Fruit fly (Drosophila melanogaster) whole organism, embryonic: Measurements from ENCODE around the gene PGAP2.

Experiments
- Atf6 ChIP-seq: fragments of 200-800 bp; sonication (Bioruptor generic); IDR thresholded peaks from 2 replicates; pipeline ENCODE4 v1.3.6; 2022; ENCODE audit warnings: missing biosample characterization, missing genetic modification characterization
- C15 ChIP-seq: fragments of 200-800 bp; sonication (Bioruptor generic); IDR thresholded peaks from 3 replicates; pipeline ENCODE4 v1.3.6; 2022; ENCODE audit warnings: missing biosample characterization, missing genetic modification characterization
- CG10366 ChIP-seq: fragments of 200-800 bp; sonication (Bioruptor generic); IDR thresholded peaks from 2 replicates; pipeline ENCODE4 v1.3.6; 2022; ENCODE audit warnings: missing biosample characterization, missing genetic modification characterization
- CG10959 ChIP-seq: fragments of 200-800 bp; sonication (Bioruptor generic); IDR thresholded peaks from 2 replicates; pipeline ENCODE4 v1.3.6; 2022; ENCODE audit warnings: missing biosample characterization, missing genetic modification characterization
- CG12104 ChIP-seq: fragments of 200-800 bp; sonication (Bioruptor generic); optimal IDR thresholded peaks from 3 replicates; lab custom pipeline; 2016; ENCODE audit warnings: missing biosample characterization, missing genetic modification characterization
- CG14014 ChIP-seq: fragments of 200-800 bp; sonication (Bioruptor generic); IDR thresholded peaks from 2 replicates; pipeline ENCODE4 v1.3.6; 2022; ENCODE audit warnings: missing biosample characterization, missing genetic modification characterization
- CG14965 ChIP-seq: fragments of 200-800 bp; sonication (Bioruptor generic); optimal IDR thresholded peaks from 2 replicates; lab custom pipeline; 2016; ENCODE audit warnings: missing biosample characterization, missing genetic modification characterization, borderline replicate concordance
- CG15011 ChIP-seq: fragments of 200-800 bp; sonication (Bioruptor generic); optimal IDR thresholded peaks from 3 replicates; lab custom pipeline; 2018; ENCODE audit warnings: missing biosample characterization, mild to moderate bottlenecking, missing genetic modification characterization
- CG1603 ChIP-seq: fragments of 200-800 bp; sonication (Bioruptor generic); optimal IDR thresholded peaks from 2 replicates; lab custom pipeline; 2019; ENCODE audit warnings: missing biosample characterization, mild to moderate bottlenecking, missing genetic modification characterization, moderate library complexity
- CG16813 ChIP-seq: fragments of 200-800 bp; sonication (Bioruptor generic); IDR thresholded peaks from 3 replicates; pipeline ENCODE4 v1.3.6; 2022; ENCODE audit warnings: missing biosample characterization, missing genetic modification characterization; ENCODE audit not compliant: partially characterized antibody
- CG18476 ChIP-seq: fragments of 200-800 bp; sonication (Bioruptor generic); optimal IDR thresholded peaks from 2 replicates; lab custom pipeline; 2016; ENCODE audit warnings: missing biosample characterization, mild to moderate bottlenecking, missing genetic modification characterization
- CG2120 ChIP-seq: fragments of 200-800 bp; sonication (Bioruptor generic); optimal IDR thresholded peaks from 3 replicates; lab custom pipeline; 2016; ENCODE audit warnings: missing biosample characterization, missing genetic modification characterization
- CG30403 ChIP-seq: fragments of 200-800 bp; sonication (Bioruptor generic); optimal IDR thresholded peaks from 3 replicates; lab custom pipeline; 2016; ENCODE audit warnings: missing biosample characterization, missing genetic modification characterization
- CG34376 ChIP-seq: fragments of 200-800 bp; sonication (Bioruptor generic); optimal IDR thresholded peaks from 2 replicates; lab custom pipeline; 2018; ENCODE audit warnings: missing biosample characterization, mild to moderate bottlenecking, missing genetic modification characterization
- CG3995 ChIP-seq: fragments of 200-800 bp; sonication (Bioruptor generic); optimal IDR thresholded peaks from 3 replicates; lab custom pipeline; 2016; ENCODE audit warnings: missing biosample characterization, missing genetic modification characterization
- CG4730 ChIP-seq: fragments of 200-800 bp; sonication (Bioruptor generic); IDR thresholded peaks from 2 replicates; pipeline ENCODE4 v1.3.6; 2022; ENCODE audit warnings: missing biosample characterization, missing genetic modification characterization
- CG6175 ChIP-seq: fragments of 200-800 bp; sonication (Bioruptor generic); IDR thresholded peaks from 3 replicates; pipeline ENCODE4 v1.3.6; 2022; ENCODE audit warnings: missing biosample characterization, missing genetic modification characterization
- CG6683 ChIP-seq: fragments of 200-800 bp; sonication (Bioruptor generic); optimal IDR thresholded peaks from 2 replicates; lab custom pipeline; 2017; ENCODE audit warnings: missing biosample characterization, mild to moderate bottlenecking, missing genetic modification characterization, missing genetic modification reagents
- CG8944 ChIP-seq: fragments of 200-800 bp; sonication (Bioruptor generic); optimal IDR thresholded peaks from 3 replicates; lab custom pipeline; 2016; ENCODE audit warnings: missing biosample characterization, missing genetic modification characterization
- CrebB ChIP-seq: fragments of 200-800 bp; sonication (Bioruptor generic); optimal IDR thresholded peaks from 3 replicates; lab custom pipeline; 2018; ENCODE audit warnings: missing biosample characterization, mild to moderate bottlenecking, missing genetic modification characterization
- Doc2 ChIP-seq: fragments of 200-800 bp; sonication (Bioruptor generic); IDR thresholded peaks from 2 replicates; pipeline ENCODE4 v1.3.6; 2022; ENCODE audit warnings: missing biosample characterization, missing genetic modification characterization
- Elba2 ChIP-seq: fragments of 200-800 bp; sonication (Bioruptor generic); optimal IDR thresholded peaks from 3 replicates; lab custom pipeline; 2016; ENCODE audit warnings: missing biosample characterization, missing genetic modification characterization
- Fer1 ChIP-seq: fragments of 200-800 bp; sonication (Bioruptor generic); optimal IDR thresholded peaks from 2 replicates; lab custom pipeline; 2017; ENCODE audit warnings: missing biosample characterization, mild to moderate bottlenecking, missing genetic modification characterization
- Hand ChIP-seq: fragments of 200-800 bp; sonication (Bioruptor generic); optimal IDR thresholded peaks from 2 replicates; lab custom pipeline; 2017; ENCODE audit warnings: mild to moderate bottlenecking, missing biosample characterization, missing genetic modification reagents, missing genetic modification characterization
- MBD-R2 ChIP-seq: fragments of 200-800 bp; sonication (Bioruptor generic); IDR thresholded peaks from 2 replicates; pipeline ENCODE4 v1.3.6; 2022; ENCODE audit warnings: missing biosample characterization, missing genetic modification characterization
- Med ChIP-seq: fragments of 200-800 bp; sonication (Bioruptor generic); peaks from one replicate; lab custom pipeline; 2016; ENCODE audit warnings: missing biosample characterization, missing genetic modification characterization, mild to moderate bottlenecking, inconsistent platforms, moderate library complexity
- NC2α ChIP-seq: fragments of 200-800 bp; sonication (Bioruptor generic); optimal IDR thresholded peaks from 2 replicates; lab custom pipeline; 2016; ENCODE audit warnings: missing biosample characterization, missing genetic modification characterization
- NK7.1 ChIP-seq: fragments of 200-800 bp; sonication (Bioruptor generic); optimal IDR thresholded peaks from 3 replicates; lab custom pipeline; 2016; ENCODE audit warnings: missing biosample characterization, missing genetic modification characterization
- Scr ChIP-seq: fragments of 200-800 bp; sonication (Bioruptor generic); IDR thresholded peaks from 2 replicates; pipeline ENCODE4 v1.3.6; 2022; ENCODE audit warnings: missing biosample characterization, missing genetic modification characterization; ENCODE audit not compliant: partially characterized antibody
- aop ChIP-seq: fragments of 200-800 bp; sonication (Bioruptor generic); IDR thresholded peaks from 2 replicates; pipeline ENCODE4 v1.3.6; 2022; ENCODE audit warnings: missing biosample characterization, missing genetic modification characterization
- ap ChIP-seq: fragments of 200-800 bp; sonication (Bioruptor generic); IDR thresholded peaks from 2 replicates; pipeline ENCODE4 v1.3.6; 2022; ENCODE audit warnings: missing biosample characterization, missing genetic modification characterization
- ato ChIP-seq: fragments of 200-800 bp; sonication (Bioruptor generic); IDR thresholded peaks from 2 replicates; pipeline ENCODE4 v1.3.6; 2022; ENCODE audit warnings: missing biosample characterization, missing genetic modification characterization; ENCODE audit not compliant: partially characterized antibody
- bab2 ChIP-seq: fragments of 200-800 bp; sonication (Bioruptor generic); optimal IDR thresholded peaks from 2 replicates; lab custom pipeline; 2016; ENCODE audit warnings: missing biosample characterization, missing genetic modification characterization
- bowl ChIP-seq: fragments of 200-800 bp; sonication (Bioruptor generic); IDR thresholded peaks from 2 replicates; pipeline ENCODE4 v1.3.6; 2022; ENCODE audit warnings: missing biosample characterization, missing genetic modification characterization
- br ChIP-seq: fragments of >200 bp; optimal IDR thresholded peaks from 2 replicates; lab custom pipeline; 2017
- cas ChIP-seq: fragments of 200-800 bp; sonication (Bioruptor generic); IDR thresholded peaks from 2 replicates; pipeline ENCODE4 v1.3.6; 2022; ENCODE audit warnings: missing biosample characterization, missing genetic modification characterization
- cg ChIP-seq: fragments of 200-800 bp; sonication (Bioruptor generic); optimal IDR thresholded peaks from 3 replicates; lab custom pipeline; 2019; ENCODE audit warnings: missing biosample characterization, mild to moderate bottlenecking, missing genetic modification characterization, moderate library complexity
- chn ChIP-seq: fragments of 200-800 bp; sonication (Bioruptor generic); optimal IDR thresholded peaks from 2 replicates; lab custom pipeline; 2016; ENCODE audit warnings: missing biosample characterization, missing genetic modification characterization
- ci ChIP-seq: fragments of 200-800 bp; sonication (Bioruptor generic); IDR thresholded peaks from 3 replicates; pipeline ENCODE4 v1.3.6; 2022; ENCODE audit warnings: missing biosample characterization, missing genetic modification characterization
- crp ChIP-seq, 2 experiments: fragments of 200-800 bp; sonication (Bioruptor generic); optimal IDR thresholded peaks; 2 replicates in 1 of 2; 3 replicates in 1 of 2; lab custom pipeline; 2017; ENCODE audit warnings: missing biosample characterization in 2 of 2, missing genetic modification characterization in 2 of 2, mild to moderate bottlenecking in 1 of 2, moderate library complexity in 1 of 2
- dati ChIP-seq: fragments of 200-800 bp; sonication (Bioruptor generic); IDR thresholded peaks from 2 replicates; pipeline ENCODE4 v1.3.6; 2022; ENCODE audit warnings: missing biosample characterization, missing genetic modification characterization
- eyg ChIP-seq: fragments of 200-800 bp; sonication (Bioruptor generic); optimal IDR thresholded peaks from 3 replicates; lab custom pipeline; 2016; ENCODE audit warnings: missing biosample characterization, missing genetic modification characterization
- ftz-f1 ChIP-seq: fragments of 200-800 bp; sonication (Bioruptor generic); optimal IDR thresholded peaks from 2 replicates; lab custom pipeline; 2016; ENCODE audit warnings: missing biosample characterization, missing genetic modification characterization
- gce ChIP-seq: fragments of 200-800 bp; sonication (Bioruptor generic); IDR thresholded peaks from 3 replicates; pipeline ENCODE4 v1.3.6; 2022; ENCODE audit warnings: missing biosample characterization, missing genetic modification characterization
- ham ChIP-seq: fragments of 200-800 bp; sonication (Bioruptor generic); IDR thresholded peaks from 2 replicates; pipeline ENCODE4 v1.3.6; 2022; ENCODE audit warnings: missing biosample characterization, missing genetic modification characterization
- insv ChIP-seq, 2 experiments: fragments of 200-800 bp; sonication (Bioruptor generic); optimal IDR thresholded peaks; 3 replicates each; lab custom pipeline; 2016 to 2018; ENCODE audit warnings: missing biosample characterization in 2 of 2, missing genetic modification characterization in 2 of 2
- peb ChIP-seq: fragments of 200-800 bp; sonication (Bioruptor generic); IDR thresholded peaks from 2 replicates; pipeline ENCODE4 v1.3.6; 2022; ENCODE audit warnings: missing biosample characterization, missing genetic modification characterization
- pfk ChIP-seq: fragments of 200-800 bp; sonication (Bioruptor generic); optimal IDR thresholded peaks from 2 replicates; lab custom pipeline; 2018; ENCODE audit warnings: missing biosample characterization, mild to moderate bottlenecking, missing genetic modification characterization, moderate library complexity
- pum ChIP-seq: fragments of 200-800 bp; sonication (Bioruptor generic); optimal IDR thresholded peaks from 2 replicates; lab custom pipeline; 2016; ENCODE audit warnings: missing biosample characterization, missing genetic modification characterization
- shn ChIP-seq: fragments of 200-800 bp; sonication (Bioruptor generic); optimal IDR thresholded peaks from 3 replicates; lab custom pipeline; 2016; ENCODE audit warnings: missing biosample characterization, missing genetic modification characterization
- trh ChIP-seq: fragments of 200-800 bp; sonication (Bioruptor generic); optimal IDR thresholded peaks from 2 replicates; lab custom pipeline; 2016; ENCODE audit warnings: missing biosample characterization, missing genetic modification characterization
- vnd ChIP-seq: fragments of 200-800 bp; sonication (Bioruptor generic); IDR thresholded peaks from 3 replicates; pipeline ENCODE4 v1.3.6; 2022; ENCODE audit warnings: missing biosample characterization, missing genetic modification characterization; ENCODE audit not compliant: partially characterized antibody

PGAP2 gene

DNA sequence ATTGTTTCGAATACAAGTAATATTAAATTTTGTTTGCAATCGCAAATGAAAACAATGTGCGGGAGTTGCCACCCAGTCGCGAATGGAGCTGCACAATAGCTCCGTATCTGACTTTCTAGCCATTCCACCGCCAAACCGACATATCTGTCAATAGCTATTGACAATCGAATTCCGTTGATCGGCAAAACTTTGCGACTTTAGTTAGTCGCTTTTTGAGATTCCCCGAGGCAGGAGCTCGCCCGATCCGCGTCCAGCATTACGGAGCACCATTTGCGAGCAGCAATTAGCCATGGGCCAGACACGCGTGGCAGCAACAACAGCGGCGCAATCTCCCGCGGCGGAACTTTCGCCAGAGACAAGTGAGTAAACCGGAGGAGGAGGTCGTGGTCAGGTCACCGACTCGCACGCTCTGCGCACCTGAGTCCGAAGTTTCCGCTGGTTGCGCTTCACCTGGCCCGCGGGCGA is 33.4 kb upstream of the PGAP2 start, which contains the start of the genes CG4291 and kraken (continued):
- TF ChIP-seq CG14014 (GFP tag; lab: Robert Waterston, UW) (peak; percentile 61; the same call in 1 of the 2 replicates), C15 (GFP tag; lab: Robert Waterston, UW) (no peak), CG34376 (GFP tag; lab: Kevin White, UChicago) (peak; percentile 58), peb (GFP tag; lab: Robert Waterston, UW) (peak; percentile 6; the same call in 1 of the 2 replicates), MBD-R2 (peak; percentile 97), pum (GFP tag; lab: Kevin White, UChicago) (peak; percentile 43), CG4730 (GFP tag; lab: Robert Waterston, UW) (peak; percentile 34), ato (GFP tag; lab: Robert Waterston, UW) (no peak), NK7.1 (GFP tag; lab: Kevin White, UChicago) (no peak), CG2120 (GFP tag; lab: Kevin White, UChicago) (peak; percentile 84), CG30403 (peak; percentile 66), CG6683 (GFP tag; lab: Kevin White, UChicago) (no peak), cg (GFP tag; lab: Kevin White, UChicago) (no peak), chn (GFP tag; lab: Kevin White, UChicago) (peak; percentile 67), cas (no peak), ham (no peak), CG18476 (no peak), CG6175 (GFP tag; lab: Robert Waterston, UW) (peak; percentile 31; the same call in 1 of the 3 replicates), Hand (no peak), Med (GFP tag; lab: Kevin White, UChicago) (peak; percentile 95), bab2 (GFP tag; lab: Kevin White, UChicago) (peak; percentile 39), aop (GFP tag; lab: Robert Waterston, UW) (peak; percentile 62; the same call in 1 of the 2 replicates), CrebB (tag; lab: Kevin White, UChicago) (peak; percentile 82), insv (GFP tag; optimal IDR thresholded peaks at IDR 0.05; lab: Kevin White, UChicago) (peak in 1 of 2 experiments; percentile 12), gce (GFP tag; lab: Robert Waterston, UW) (no peak; the same call in 2 of the 3 replicates), NC2α (GFP tag; lab: Kevin White, UChicago) (no peak), pfk (peak; percentile 25), eyg (GFP tag; lab: Kevin White, UChicago) (peak; percentile 50), bowl (no peak), Fer1 (GFP tag; lab: Kevin White, UChicago) (peak; percentile 53), Doc2 (GFP tag; lab: Robert Waterston, UW) (no peak), CG10959 (GFP tag; lab: Robert Waterston, UW) (0 out of 2 replicates have a peak, but pooled peaks have one; percentile 38), ap (GFP tag; lab: Robert Waterston, UW) (no peak), ci (GFP tag; lab: Robert Waterston, UW) (peak; percentile 73), Scr (GFP tag; lab: Robert Waterston, UW) (peak; percentile 44; the same call in 1 of the 2 replicates), CG3995 (no peak), CG15011 (no peak), br (lab: Kevin White, UChicago) (no peak), crp (GFP tag; optimal IDR thresholded peaks at IDR 0.05; lab: Kevin White, UChicago) (no peak), dati (no peak), Elba2 (GFP tag; lab: Kevin White, UChicago) (no peak), CG16813 (GFP tag; lab: Robert Waterston, UW) (peak; percentile 44; the same call in 2 of the 3 replicates), ftz-f1 (GFP tag; lab: Kevin White, UChicago) (peak; percentile 57), shn (peak; percentile 59), CG14965 (no peak), vnd (GFP tag; lab: Robert Waterston, UW) (no peak), trh (GFP tag; lab: Kevin White, UChicago) (no peak), CG1603 (tag; lab: Kevin White, UChicago) (peak; percentile 81), Atf6 (GFP tag; lab: Robert Waterston, UW) (peak; percentile 49; the same call in 1 of the 2 replicates), CG10366 (GFP tag; lab: Robert Waterston, UW) (peak; percentile 46), CG8944 (GFP tag; lab: Kevin White, UChicago) (peak; percentile 43), CG12104 (no peak)
